Fruit fly (Drosophila melanogaster): ENCODE measurements around the gene ear.

ear gene

dm6 chr3R:15366839-15367238 is 46.3 kb downstream of the ear start (continued):
- TF ChIP-seq emc (GFP tag; optimal IDR thresholded peaks at IDR 0.05), result no peak
- TF ChIP-seq CG1603 (tag; optimal IDR thresholded peaks at IDR 0.05), result peak; percentile 17
- TF ChIP-seq grau (tag; optimal IDR thresholded peaks at IDR 0.05), result peak; percentile 51
- 0 out of 3 replicates have a peak, but pooled peaks have one; percentile 29 for TF ChIP-seq Dbx (GFP tag; IDR thresholded peaks at IDR 0.05)
- no peak for TF ChIP-seq crp (GFP tag; optimal IDR thresholded peaks at IDR 0.05)
- no peak for TF ChIP-seq wor (GFP tag; IDR thresholded peaks at IDR 0.05)
- peak; percentile 45; the same call in 1 of the 2 replicates for TF ChIP-seq esg (GFP tag; conservative IDR thresholded peaks at IDR 0.05)
- TF ChIP-seq CG17328 (GFP tag; IDR thresholded peaks at IDR 0.05), result peak; percentile 59
- no peak for TF ChIP-seq trh (GFP tag; optimal IDR thresholded peaks at IDR 0.05)
- peak; percentile 45 for TF ChIP-seq CG2712 (tag; optimal IDR thresholded peaks at IDR 0.05)
- no peak for TF ChIP-seq peb (GFP tag; IDR thresholded peaks at IDR 0.05)
- TF ChIP-seq CG30403 (GFP tag; optimal IDR thresholded peaks at IDR 0.05), result peak; percentile 63
- TF ChIP-seq CG13424 (tag; optimal IDR thresholded peaks at IDR 0.05), result peak; percentile 40
- TF ChIP-seq Doc3 (GFP tag; IDR thresholded peaks at IDR 0.05; ENCODE audit: partially characterized antibody), result no peak
- TF ChIP-seq Ada2b (GFP tag; IDR thresholded peaks at IDR 0.05), result peak; percentile 20; the same call in 1 of the 2 replicates
- TF ChIP-seq CG9727 (GFP tag; optimal IDR thresholded peaks at IDR 0.05), result peak; percentile 37
- peak; percentile 9 for TF ChIP-seq CG8924 (tag; optimal IDR thresholded peaks at IDR 0.05)
- no peak for TF ChIP-seq CG3838 (GFP tag; optimal IDR thresholded peaks at IDR 0.05)
- TF ChIP-seq CG2202 (tag; optimal IDR thresholded peaks at IDR 0.05), result no peak
- peak; percentile 37 for TF ChIP-seq CG10209 (GFP tag; optimal IDR thresholded peaks at IDR 0.05)
- no peak for TF ChIP-seq dmrt99B (tag; optimal IDR thresholded peaks at IDR 0.05)
- TF ChIP-seq salm (tag; optimal IDR thresholded peaks at IDR 0.05), result peak; percentile 16
- no peak for TF ChIP-seq CG17802 (tag; optimal IDR thresholded peaks at IDR 0.05)
- no peak for TF ChIP-seq CG18764 (GFP tag; optimal IDR thresholded peaks at IDR 0.05)
- TF ChIP-seq B-H1 (GFP tag; IDR thresholded peaks at IDR 0.05), result no peak
- no peak for TF ChIP-seq CG33557 (GFP tag; optimal IDR thresholded peaks at IDR 0.05)
- TF ChIP-seq Hr3 (GFP tag; optimal IDR thresholded peaks at IDR 0.05), result peak; percentile 11
- no peak for TF ChIP-seq CG10267 (tag; optimal IDR thresholded peaks at IDR 0.05)
- no peak for TF ChIP-seq Aef1 (GFP tag; IDR thresholded peaks at IDR 0.05)
- no peak for TF ChIP-seq CG13894 (tag; optimal IDR thresholded peaks at IDR 0.05)
- TF ChIP-seq CG6683 (GFP tag; optimal IDR thresholded peaks at IDR 0.05), result peak; percentile 8
- TF ChIP-seq YL-1 (GFP tag; optimal IDR thresholded peaks at IDR 0.05), result no peak
- peak; percentile 41; the same call in 1 of the 2 replicates for TF ChIP-seq Xrp1 (GFP tag; IDR thresholded peaks at IDR 0.05)
- TF ChIP-seq CG7928 (GFP tag; optimal IDR thresholded peaks at IDR 0.05), result no peak
- TF ChIP-seq CG6765 (GFP tag; optimal IDR thresholded peaks at IDR 0.05), result peak; percentile 8
- peak; percentile 63 for TF ChIP-seq PHDP (tag; optimal IDR thresholded peaks at IDR 0.05)
- no peak for TF ChIP-seq CG12071 (GFP tag; optimal IDR thresholded peaks at IDR 0.05)
- TF ChIP-seq HLH3B (GFP tag; IDR thresholded peaks at IDR 0.05), result peak; percentile 64; the same call in 1 of the 2 replicates
- TF ChIP-seq Side (GFP tag; optimal IDR thresholded peaks at IDR 0.05), result no peak
- TF ChIP-seq Stat92E (GFP tag; optimal IDR thresholded peaks at IDR 0.05), result no peak
- no peak for TF ChIP-seq pita (GFP tag; optimal IDR thresholded peaks at IDR 0.05)
- peak; percentile 37; the same call in 1 of the 2 replicates for TF ChIP-seq CG32532 (GFP tag; IDR thresholded peaks at IDR 0.05)
- TF ChIP-seq Ets65A (GFP tag), result peak; percentile 68
- TF ChIP-seq sna (GFP tag; IDR thresholded peaks at IDR 0.05; ENCODE audit: partially characterized antibody), result no peak
- no peak for TF ChIP-seq gsb-n (tag; optimal IDR thresholded peaks at IDR 0.05)
- no peak for TF ChIP-seq CG9932 (GFP tag; IDR thresholded peaks at IDR 0.05)
- TF ChIP-seq CG11695 (GFP tag; IDR thresholded peaks at IDR 0.05), result peak; percentile 61; the same call in 2 of the 3 replicates
- no peak for TF ChIP-seq fd102C (GFP tag; optimal IDR thresholded peaks at IDR 0.05)
- peak; percentile 62 for TF ChIP-seq CG12391 (tag; optimal IDR thresholded peaks at IDR 0.05)
- peak; percentile 74 for TF ChIP-seq row (GFP tag; IDR thresholded peaks at IDR 0.05)
